Worm (Caenorhabditis elegans): Measurements from ENCODE around the gene prp-40.

Gene prp-40

DNA sequence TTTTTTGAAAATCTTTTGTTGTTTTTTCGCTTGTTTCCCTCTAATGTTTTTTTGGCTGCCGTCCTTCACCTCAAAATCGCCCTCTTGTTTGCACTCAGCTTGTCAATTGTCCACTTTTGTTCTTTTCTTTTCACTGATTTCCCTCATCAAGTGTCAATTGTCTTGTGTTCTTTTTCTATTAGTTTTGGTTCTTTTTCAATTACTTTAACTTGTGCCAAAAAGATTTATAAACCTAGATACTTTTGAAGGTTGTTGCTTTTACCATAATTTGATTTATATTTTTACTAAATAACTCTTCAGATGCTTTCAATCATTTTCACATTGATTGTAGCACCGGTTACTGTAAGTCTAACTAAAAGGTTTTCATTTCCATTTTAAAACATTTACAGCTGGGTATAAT is 46.6 kb downstream of the prp-40 start, which contains the start of gene C48B4.13:
TSS of gene C48B4.13 (plus strand) at position 301 of the 400 bp plus-strand sequence.
- TF ChIP-seq lin-13 (GFP tag; optimal IDR thresholded peaks at IDR 0.05) (no peak), T26A8.4 (GFP tag; IDR thresholded peaks at IDR 0.05) (no peak), lim-7 (GFP tag; IDR thresholded peaks at IDR 0.05) (no peak), jun-1 (tag; optimal IDR thresholded peaks at IDR 0.05) (no peak), ceh-44 (GFP tag; IDR thresholded peaks at IDR 0.05) (no peak), ceh-32 (tag; optimal IDR thresholded peaks at IDR 0.05; ENCODE audit: poor library complexity) (no peak), Y48G9A.11 (GFP tag; IDR thresholded peaks at IDR 0.05) (no peak), lsy-2 (tag; optimal IDR thresholded peaks at IDR 0.05) (no peak), nhr-48 (tag; optimal IDR thresholded peaks at IDR 0.05) (no peak)

DNA sequence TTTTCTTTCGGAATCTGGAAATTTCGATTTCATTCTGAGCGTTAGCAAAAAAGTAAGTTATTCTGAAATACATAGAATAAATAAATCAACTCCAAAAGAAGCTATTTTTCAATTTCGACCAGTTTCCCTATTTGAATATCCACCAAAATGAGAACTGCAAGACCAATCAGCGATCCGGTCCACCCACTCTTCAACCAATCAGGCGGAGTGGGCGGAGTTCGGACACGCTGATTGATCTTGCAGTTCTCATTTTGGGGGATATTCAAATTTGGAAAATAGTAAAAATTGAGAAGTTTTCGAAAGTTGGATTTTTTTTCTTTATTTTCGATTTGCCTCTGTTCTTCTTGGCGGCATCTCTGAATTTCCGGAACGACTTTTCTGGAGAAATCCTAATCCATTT is 49.0 kb downstream of the prp-40 start:
- TF ChIP-seq nhr-25 (tag; optimal IDR thresholded peaks at IDR 0.05; ENCODE audit: borderline replicate concordance, insufficient read depth) (no peak), daf-8 (GFP tag; IDR thresholded peaks at IDR 0.05) (no peak), unc-130 (GFP tag; optimal IDR thresholded peaks at IDR 0.05) (no peak), tra-1 (GFP tag; IDR thresholded peaks at IDR 0.05) (no peak), nhr-11 (tag; optimal IDR thresholded peaks at IDR 0.05) (no peak), daf-19 (GFP tag; conservative IDR thresholded peaks at IDR 0.05) (no peak), saeg-2 (GFP tag; IDR thresholded peaks at IDR 0.05) (no peak), cey-2 (tag; optimal IDR thresholded peaks at IDR 0.05; ENCODE audit: borderline replicate concordance, insufficient read depth) (no peak), vab-7 (GFP tag; IDR thresholded peaks at IDR 0.05) (no peak), hmg-1.1 (GFP tag; IDR thresholded peaks at IDR 0.05) (no peak), duxl-1 (tag; optimal IDR thresholded peaks at IDR 0.05; ENCODE audit: poor library complexity) (no peak), T26A8.4 (GFP tag; IDR thresholded peaks at IDR 0.05) (peak; percentile 21; the same call in 1 of the 2 replicates), lin-1 (GFP tag; IDR thresholded peaks at IDR 0.05) (no peak), dmd-6 (GFP tag; IDR thresholded peaks at IDR 0.05) (no peak), madf-5 (GFP tag; IDR thresholded peaks at IDR 0.05) (no peak), lsy-2 (tag; optimal IDR thresholded peaks at IDR 0.05) (peak in 1 of 2 experiments; percentile 54), Y5F2A.4 (GFP tag; optimal IDR thresholded peaks at IDR 0.05) (no peak), fos-1 (tag; optimal IDR thresholded peaks at IDR 0.05) (no peak), zfp-3 (GFP tag; conservative IDR thresholded peaks at IDR 0.05) (no peak), D1046.2 (GFP tag; IDR thresholded peaks at IDR 0.05) (no peak), hlh-30 (tag; optimal IDR thresholded peaks at IDR 0.05; ENCODE audit: insufficient read depth) (no peak), mdl-1 (tag; optimal IDR thresholded peaks at IDR 0.05) (no peak), gei-8 (GFP tag; optimal IDR thresholded peaks at IDR 0.05) (no peak), dmd-9 (GFP tag; IDR thresholded peaks at IDR 0.05) (no peak), daf-16 (GFP tag; optimal IDR thresholded peaks at IDR 0.05) (no peak), daf-16 (tag; optimal IDR thresholded peaks at IDR 0.05) (no peak), dpl-1 (GFP tag; optimal IDR thresholded peaks at IDR 0.05) (peak; percentile 85), snpc-1.2 (GFP tag; IDR thresholded peaks at IDR 0.05) (no peak), lin-38 (GFP tag; IDR thresholded peaks at IDR 0.05) (peak; percentile 42; the same call in 1 of the 2 replicates), mxl-3 (GFP tag; optimal IDR thresholded peaks at IDR 0.05) (no peak), ceh-62 (tag; optimal IDR thresholded peaks at IDR 0.05) (no peak), mes-2 (tag; optimal IDR thresholded peaks at IDR 0.05; ENCODE audit: poor library complexity, severe bottlenecking) (peak; percentile 13), tag-97 (GFP tag; IDR thresholded peaks at IDR 0.05) (no peak), F10B5.3 (tag; optimal IDR thresholded peaks at IDR 0.05) (no peak)
